Fruit fly (Drosophila melanogaster) S2 (cell line): Measurements from ENCODE around the gene InR.

Source experiments
- CG8478 ChIP-seq: fragments of >200 bp; optimal IDR thresholded peaks from 2 replicates; lab custom pipeline; 2018
- CTCF ChIP-seq, 2 experiments: fragments of >200 bp; optimal IDR thresholded peaks; 2 replicates each; lab custom pipeline; 2018

DNA sequence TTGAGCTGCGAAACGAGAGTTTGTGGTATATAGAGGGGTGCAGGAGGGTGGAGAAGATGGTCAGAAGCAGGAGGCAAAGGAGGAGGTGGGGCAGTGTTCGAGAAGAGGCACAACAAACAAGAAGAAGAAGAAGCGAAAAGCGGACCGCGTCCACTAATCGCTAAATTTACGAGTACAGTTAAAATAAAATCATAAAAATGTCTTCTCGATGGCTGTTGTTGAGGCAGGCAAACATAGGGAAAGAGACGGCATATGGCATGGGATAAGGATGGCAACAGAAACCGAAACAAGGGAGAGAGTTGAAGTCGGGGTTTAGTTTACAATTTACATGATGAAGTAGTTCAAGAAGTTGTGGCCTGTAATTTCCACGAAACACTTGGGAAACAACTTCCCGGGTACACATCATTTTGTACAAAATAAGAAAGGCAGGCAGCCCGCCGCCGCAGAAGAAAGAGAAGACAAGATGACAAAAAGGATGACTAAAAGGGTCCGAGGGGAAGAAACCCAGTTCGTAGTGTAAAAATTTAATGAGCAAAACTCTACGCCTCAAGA, 7.4 kb downstream of the InR start:
- TF ChIP-seq CTCF (optimal IDR thresholded peaks at IDR 0.05; lab: Kevin White, UChicago) = no peak
- no peak for TF ChIP-seq CG8478 (lab: Kevin White, UChicago)
